Fruit fly (Drosophila melanogaster): ENCODE measurements around the gene yin.

yin gene

dm6 chrX:3842898-3843297 is 28.8 kb downstream of the yin start:
- TF ChIP-seq Vsx2 (GFP tag; optimal IDR thresholded peaks at IDR 0.05; ENCODE audit: partially characterized antibody), result peak; percentile 50
- no peak for TF ChIP-seq jim (GFP tag; optimal IDR thresholded peaks at IDR 0.05)
- TF ChIP-seq tai (GFP tag; optimal IDR thresholded peaks at IDR 0.05), result no peak

- TF ChIP-seq lola (GFP tag; optimal IDR thresholded peaks at IDR 0.05) (no peak), dmrt93B (GFP tag; optimal IDR thresholded peaks at IDR 0.05) (no peak), tai (GFP tag; optimal IDR thresholded peaks at IDR 0.05) (no peak), pan (optimal IDR thresholded peaks at IDR 0.05) (no peak), dsf (GFP tag; optimal IDR thresholded peaks at IDR 0.05; ENCODE audit: borderline replicate concordance) (no peak), Rel (GFP tag; optimal IDR thresholded peaks at IDR 0.05) (peak; percentile 56), Rel (tag; optimal IDR thresholded peaks at IDR 0.05) (no peak), HLH106 (tag; optimal IDR thresholded peaks at IDR 0.05) (no peak), OdsH (GFP tag; optimal IDR thresholded peaks at IDR 0.05) (no peak), CG9705 (GFP tag; optimal IDR thresholded peaks at IDR 0.05) (no peak), CrebA (GFP tag; optimal IDR thresholded peaks at IDR 0.05; ENCODE audit: borderline replicate concordance) (peak; percentile 29), Vsx2 (GFP tag; optimal IDR thresholded peaks at IDR 0.05; ENCODE audit: partially characterized antibody) (peak; percentile 56), CG32264 (GFP tag; optimal IDR thresholded peaks at IDR 0.05) (no peak), Hr83 (GFP tag; optimal IDR thresholded peaks at IDR 0.05; ENCODE audit: poor library complexity, severe bottlenecking) (no peak), sage (GFP tag; optimal IDR thresholded peaks at IDR 0.05) (no peak), fru (GFP tag; optimal IDR thresholded peaks at IDR 0.05) (peak; percentile 54), rgr (GFP tag; optimal IDR thresholded peaks at IDR 0.05) (no peak), br (GFP tag; optimal IDR thresholded peaks at IDR 0.05) (no peak), Jra (GFP tag; optimal IDR thresholded peaks at IDR 0.05) (no peak), psq (GFP tag; optimal IDR thresholded peaks at IDR 0.05) (no peak), brk (GFP tag; optimal IDR thresholded peaks at IDR 0.05) (peak; percentile 67), Dfd (GFP tag; optimal IDR thresholded peaks at IDR 0.05) (no peak), Dif (GFP tag; optimal IDR thresholded peaks at IDR 0.05; ENCODE audit: partially characterized antibody) (peak; percentile 48), sv (GFP tag; optimal IDR thresholded peaks at IDR 0.05) (no peak), ey (GFP tag; optimal IDR thresholded peaks at IDR 0.05) (no peak), GATAd (GFP tag; optimal IDR thresholded peaks at IDR 0.05) (no peak), h (GFP tag; optimal IDR thresholded peaks at IDR 0.05) (peak; percentile 7), jim (GFP tag; optimal IDR thresholded peaks at IDR 0.05) (no peak), dl (GFP tag; optimal IDR thresholded peaks at IDR 0.05; ENCODE audit: insufficient read depth in 1 of 2, partially characterized antibody in 2 of 2) (no peak), Abd-B (GFP tag; optimal IDR thresholded peaks at IDR 0.05) (no peak), Hr78 (GFP tag; optimal IDR thresholded peaks at IDR 0.05) (no peak), N (GFP tag; optimal IDR thresholded peaks at IDR 0.05) (no peak), foxo (GFP tag; optimal IDR thresholded peaks at IDR 0.05) (no peak), woc (GFP tag; optimal IDR thresholded peaks at IDR 0.05) (no peak), Myc (optimal IDR thresholded peaks at IDR 0.05) (no peak), Mio (GFP tag; optimal IDR thresholded peaks at IDR 0.05) (no peak), Sp1 (GFP tag; optimal IDR thresholded peaks at IDR 0.05) (peak; percentile 17), usp (GFP tag; optimal IDR thresholded peaks at IDR 0.05) (no peak), Hnf4 (GFP tag; optimal IDR thresholded peaks at IDR 0.05) (no peak)
Observed at dm6 chrX:3840962-3841361, 30.8 kb downstream of the yin start.

dm6 chrX:3838648-3839047 is 33.1 kb downstream of the yin start:
- TF ChIP-seq HLH106 (tag; optimal IDR thresholded peaks at IDR 0.05) (peak; percentile 13), Abd-B (GFP tag; optimal IDR thresholded peaks at IDR 0.05) (no peak), dmrt93B (GFP tag; optimal IDR thresholded peaks at IDR 0.05) (peak; percentile 4), rgr (GFP tag; optimal IDR thresholded peaks at IDR 0.05) (peak; percentile 14), sv (GFP tag; optimal IDR thresholded peaks at IDR 0.05) (peak; percentile 79), GATAd (GFP tag; optimal IDR thresholded peaks at IDR 0.05) (no peak), dl (GFP tag; optimal IDR thresholded peaks at IDR 0.05; ENCODE audit: insufficient read depth in 1 of 2, partially characterized antibody in 2 of 2) (no peak), Hnf4 (GFP tag; optimal IDR thresholded peaks at IDR 0.05) (peak; percentile 26), Sp1 (GFP tag; optimal IDR thresholded peaks at IDR 0.05) (peak; percentile 27), N (GFP tag; optimal IDR thresholded peaks at IDR 0.05) (no peak), Mio (GFP tag; optimal IDR thresholded peaks at IDR 0.05) (no peak), lola (GFP tag; optimal IDR thresholded peaks at IDR 0.05) (no peak), br (GFP tag; optimal IDR thresholded peaks at IDR 0.05) (peak; percentile 7), h (GFP tag; optimal IDR thresholded peaks at IDR 0.05) (peak; percentile 32)

Measured in whole organism, wandering third instar larva.